Fruit fly (Drosophila melanogaster) whole organism, prepupa: Measurements from ENCODE around the gene SdicB.

Source experiments
- CG1621 ChIP-seq: fragments of 200-800 bp; sonication (Bioruptor generic); optimal IDR thresholded peaks from 3 replicates; lab custom pipeline; 2018; ENCODE audit warnings: missing biosample characterization, mild to moderate bottlenecking, missing genetic modification characterization
- CG16779 ChIP-seq: fragments of 200-800 bp; sonication (Bioruptor generic); optimal IDR thresholded peaks from 3 replicates; lab custom pipeline; 2017; ENCODE audit warnings: missing biosample characterization, mild to moderate bottlenecking, missing genetic modification characterization
- CG6808 ChIP-seq: fragments of 200-800 bp; sonication (Bioruptor generic); optimal IDR thresholded peaks from 3 replicates; lab custom pipeline; 2017; ENCODE audit warnings: missing biosample characterization, missing genetic modification characterization, mild to moderate bottlenecking, moderate library complexity, missing genetic modification reagents
- Hr39 ChIP-seq: fragments of 200-800 bp; sonication (Bioruptor generic); optimal IDR thresholded peaks from 2 replicates; lab custom pipeline; 2016; ENCODE audit warnings: missing biosample characterization, missing genetic modification characterization
- OdsH ChIP-seq: fragments of 200-800 bp; sonication (Bioruptor generic); optimal IDR thresholded peaks from 3 replicates; lab custom pipeline; 2016; ENCODE audit warnings: missing biosample characterization, missing genetic modification characterization
- fd59A ChIP-seq: fragments of 200-800 bp; sonication (Bioruptor generic); optimal IDR thresholded peaks from 2 replicates; lab custom pipeline; 2017; ENCODE audit warnings: missing biosample characterization, mild to moderate bottlenecking, missing genetic modification characterization, missing genetic modification reagents
- salr ChIP-seq, 2 experiments: fragments of 200-800 bp; sonication (Bioruptor generic); optimal IDR thresholded peaks; 3 replicates each; lab custom pipeline; 2016 to 2018; ENCODE audit warnings: missing biosample characterization in 2 of 2, missing genetic modification characterization in 2 of 2, mild to moderate bottlenecking in 1 of 2

DNA sequence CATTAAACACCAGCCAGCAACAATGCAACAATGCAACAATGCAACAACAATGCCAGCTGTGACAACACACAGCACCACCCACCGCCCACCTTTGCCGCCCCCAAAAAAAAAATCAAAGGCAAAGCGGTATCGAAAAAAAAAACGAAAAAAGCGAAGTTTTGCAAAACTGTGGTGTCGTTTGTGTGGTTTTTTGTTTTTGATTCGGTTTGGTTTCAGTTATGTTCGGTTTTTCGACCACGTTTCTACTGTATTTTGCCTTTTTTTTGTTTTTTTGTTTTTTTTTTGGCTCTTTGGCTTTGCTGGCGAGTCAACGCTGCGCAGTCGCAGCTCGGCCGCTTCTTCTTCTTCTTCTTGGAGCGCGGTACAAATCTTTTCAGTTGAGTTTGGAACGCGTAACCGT, 34.9 kb upstream of the SdicB start, which contains the start of gene Peritrophin-A:
- TF ChIP-seq CG6808 (no peak), OdsH (GFP tag; lab: Kevin White, UChicago) (no peak), salr (GFP tag; optimal IDR thresholded peaks at IDR 0.05; lab: Kevin White, UChicago) (no peak), Hr39 (GFP tag; lab: Kevin White, UChicago) (no peak), CG16779 (tag; lab: Kevin White, UChicago) (peak; percentile 3), CG1621 (tag; lab: Kevin White, UChicago) (no peak), fd59A (GFP tag; lab: Kevin White, UChicago) (no peak)
